Worm (Caenorhabditis elegans): ENCODE data around the gene npr-6.

- TF ChIP-seq pha-4 (tag; optimal IDR thresholded peaks at IDR 0.05), result no peak
- no peak for TF ChIP-seq ets-4 (tag; optimal IDR thresholded peaks at IDR 0.05)
Measured at ce11 chrX:10240939-10241338, 44.6 kb downstream of the npr-6 start, which contains the start of gene str-74.

Data from whole organism, late embryonic.